Fruit fly (Drosophila melanogaster): Measurements from ENCODE around the gene CG9503.

dm6 chrX:14960856-14961255 lies 37.6 kb upstream of the CG9503 start:
- no peak for TF ChIP-seq h (optimal IDR thresholded peaks at IDR 0.05)
- no peak for TF ChIP-seq Sin3A (optimal IDR thresholded peaks at IDR 0.05)

Measured in Kc167 (cell line).